Fruit fly (Drosophila melanogaster) whole organism, adult: ENCODE measurements around the gene ng2.
A peak's percentile ranks its signal among the peaks of the same experiment; 100 is the strongest.

Source experiments
- Hr96 ChIP-seq: fragments of 200-800 bp; sonication (Bioruptor generic); optimal IDR thresholded peaks from 2 replicates; lab custom pipeline; 2016; ENCODE audit warnings: missing biosample characterization, missing genetic modification characterization
- Mnt ChIP-seq: fragments of 200-800 bp; sonication (Bioruptor generic); optimal IDR thresholded peaks from 2 replicates; lab custom pipeline; 2016; ENCODE audit warnings: missing biosample characterization, mild to moderate bottlenecking, missing genetic modification characterization
- cic ChIP-seq: fragments of 200-800 bp; sonication (Bioruptor generic); optimal IDR thresholded peaks from 2 replicates; lab custom pipeline; 2017; ENCODE audit warnings: missing biosample characterization, mild to moderate bottlenecking, missing genetic modification characterization, moderate library complexity
- cnc ChIP-seq, 2 experiments: fragments of >200 bp; optimal IDR thresholded peaks; 2 replicates each; lab custom pipeline; 2017
- pad ChIP-seq: fragments of 200-800 bp; sonication (Bioruptor generic); optimal IDR thresholded peaks from 3 replicates; lab custom pipeline; 2017; ENCODE audit warnings: missing biosample characterization, missing genetic modification characterization, mild to moderate bottlenecking, moderate library complexity, missing genetic modification reagents

- TF ChIP-seq Hr96 (GFP tag; lab: Kevin White, UChicago): peak; percentile 54
- TF ChIP-seq cnc (optimal IDR thresholded peaks at IDR 0.05; lab: Kevin White, UChicago): no peak
- peak; percentile 50 for TF ChIP-seq cic (GFP tag; lab: Kevin White, UChicago)
- no peak for TF ChIP-seq pad (GFP tag; lab: Kevin White, UChicago)
- peak; percentile 1 for TF ChIP-seq Mnt (GFP tag; lab: Kevin White, UChicago)
Observed at dm6 chrX:3265828-3266227, 25.5 kb upstream of the ng2 start.
